Worm (Caenorhabditis elegans) whole organism, early embryonic: ENCODE results near the gene W02B12.11.

Source experiments
- aly-1 ChIP-seq: sonication (generic microtip); optimal IDR thresholded peaks from 2 replicates; lab custom pipeline; 2016; ENCODE audit warnings: missing genetic modification characterization, missing compliant biosample characterization
- ama-1 ChIP-seq: fragments of 150-350 bp; optimal IDR thresholded peaks from 2 replicates; lab custom pipeline; 2014
- ets-7 ChIP-seq: sonication (generic microtip); optimal IDR thresholded peaks from 2 replicates; lab custom pipeline; 2016; ENCODE audit warnings: missing genotype, missing genetic modification characterization, missing compliant biosample characterization
- hmg-4 ChIP-seq: fragments of 200-800 bp; sonication (Bioruptor generic); optimal IDR thresholded peaks from 2 replicates; lab custom pipeline; 2018; ENCODE audit warnings: mild to moderate bottlenecking, missing genetic modification characterization, missing compliant biosample characterization
- tbx-11 ChIP-seq: fragments of 200-800 bp; sonication (Bioruptor generic); IDR thresholded peaks from 2 replicates; pipeline ENCODE4 v1.3.6; 2022; ENCODE audit warnings: missing genetic modification characterization, missing compliant biosample characterization
- tra-4 ChIP-seq: sonication (generic microtip); optimal IDR thresholded peaks from 2 replicates; lab custom pipeline; 2017; ENCODE audit warnings: missing genetic modification characterization, missing compliant biosample characterization

ce11 chrII:11427322-11427721 is 46.3 kb upstream of the W02B12.11 start:
- TF ChIP-seq aly-1 (tag; lab: Kevin White, UChicago) (no peak), ama-1 (lab: Kevin White, UChicago) (no peak), tra-4 (tag; lab: Kevin White, UChicago) (no peak), hmg-4 (no peak), ets-7 (tag; lab: Kevin White, UChicago) (no peak), tbx-11 (no peak)
